Worm (Caenorhabditis elegans) whole organism, early embryonic: ENCODE results near the gene sap-49.

Experiments used
- aly-1 ChIP-seq: sonication (generic microtip); optimal IDR thresholded peaks from 2 replicates; lab custom pipeline; 2016; ENCODE audit warnings: missing genetic modification characterization, missing compliant biosample characterization
- ceh-13 ChIP-seq: fragments of 200-800 bp; sonication (Bioruptor generic); optimal IDR thresholded peaks from 2 replicates; lab custom pipeline; 2018; ENCODE audit warnings: mild to moderate bottlenecking, missing genetic modification characterization, missing compliant biosample characterization
- hmbx-1 ChIP-seq: sonication (generic microtip); optimal IDR thresholded peaks from 2 replicates; lab custom pipeline; 2016; ENCODE audit warnings: mild to moderate bottlenecking, missing genetic modification characterization, missing compliant biosample characterization
- hnd-1 ChIP-seq: sonication (generic microtip); optimal IDR thresholded peaks from 2 replicates; lab custom pipeline; 2016; ENCODE audit warnings: missing genetic modification characterization, missing compliant biosample characterization
- tbx-37 ChIP-seq: fragments of 200-800 bp; sonication (Bioruptor generic); conservative IDR thresholded peaks from 2 replicates; pipeline ENCODE4 v1.3.6; 2022; ENCODE audit warnings: missing genetic modification reagents, missing genetic modification characterization, missing compliant biosample characterization
- tra-4 ChIP-seq: sonication (generic microtip); optimal IDR thresholded peaks from 2 replicates; lab custom pipeline; 2017; ENCODE audit warnings: missing genetic modification characterization, missing compliant biosample characterization

DNA sequence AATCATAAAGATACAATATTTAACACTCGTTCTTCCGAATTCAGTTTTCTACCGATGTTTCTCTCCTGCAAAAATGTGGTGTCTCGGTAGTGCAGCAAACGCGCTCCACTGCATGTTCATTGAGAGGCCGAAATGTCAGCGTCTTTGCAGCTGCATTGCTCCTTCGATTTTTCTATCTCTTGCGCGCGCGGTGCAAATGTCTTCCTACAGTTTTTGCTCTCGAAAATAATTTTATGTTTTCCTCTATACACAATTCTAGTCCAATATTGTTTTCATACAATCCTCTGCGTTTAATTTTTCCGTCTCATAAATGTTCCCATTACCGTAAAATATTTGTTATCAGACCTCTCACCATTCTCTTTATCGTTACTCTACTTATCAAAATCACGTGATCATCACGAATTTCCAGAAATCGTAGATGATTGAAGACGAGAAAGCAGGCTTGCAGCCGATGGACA, 26.8 kb upstream of the sap-49 start, which contains the start of gene ufd-2:
- no peak for TF ChIP-seq ceh-13
- TF ChIP-seq hmbx-1 (tag; lab: Kevin White, UChicago): no peak
- TF ChIP-seq hnd-1: no peak
- no peak for TF ChIP-seq aly-1 (tag; lab: Kevin White, UChicago)
- TF ChIP-seq tbx-37 (GFP tag; lab: Robert Waterston, UW): no peak
- no peak for TF ChIP-seq tra-4 (tag; lab: Kevin White, UChicago)
